Fruit fly (Drosophila melanogaster) whole organism, embryonic: ENCODE data around the gene CG15894.
A peak's percentile ranks its signal among the peaks of the same experiment; 100 is the strongest.

Experiments used
- Adf1 ChIP-seq: fragments of 200-800 bp; sonication (Bioruptor generic); IDR thresholded peaks from 2 replicates; pipeline ENCODE4 v1.3.6; 2022; ENCODE audit warnings: missing biosample characterization, missing genetic modification characterization
- CG13287 ChIP-seq: fragments of 200-800 bp; sonication (Bioruptor generic); IDR thresholded peaks from 2 replicates; pipeline ENCODE4 v1.3.6; 2022; ENCODE audit warnings: missing biosample characterization, missing genetic modification characterization; ENCODE audit not compliant: partially characterized antibody
- CG14965 ChIP-seq: fragments of 200-800 bp; sonication (Bioruptor generic); optimal IDR thresholded peaks from 2 replicates; lab custom pipeline; 2016; ENCODE audit warnings: missing biosample characterization, missing genetic modification characterization, borderline replicate concordance
- CG1529 ChIP-seq: fragments of 200-800 bp; sonication (Bioruptor generic); optimal IDR thresholded peaks from 3 replicates; lab custom pipeline; 2018; ENCODE audit warnings: missing biosample characterization, missing genetic modification characterization
- CG1602 ChIP-seq: fragments of 200-800 bp; sonication (Bioruptor generic); optimal IDR thresholded peaks from 3 replicates; lab custom pipeline; 2016; ENCODE audit warnings: missing biosample characterization, missing genetic modification characterization
- CG16815 ChIP-seq: fragments of 200-800 bp; sonication (Bioruptor generic); optimal IDR thresholded peaks from 3 replicates; lab custom pipeline; 2017; ENCODE audit warnings: missing biosample characterization, mild to moderate bottlenecking, missing genetic modification characterization
- CG17361 ChIP-seq: fragments of 200-800 bp; sonication (Bioruptor generic); IDR thresholded peaks from 3 replicates; pipeline ENCODE4 v1.3.6; 2022; ENCODE audit warnings: missing biosample characterization, missing genetic modification characterization
- CG18262 ChIP-seq: fragments of 200-800 bp; optimal IDR thresholded peaks from 3 replicates; lab custom pipeline; 2019; ENCODE audit warnings: missing biosample characterization, mild to moderate bottlenecking, missing genetic modification characterization, moderate library complexity
- CG2199 ChIP-seq: fragments of 200-800 bp; sonication (Bioruptor generic); IDR thresholded peaks from 3 replicates; pipeline ENCODE4 v1.3.6; 2022; ENCODE audit warnings: missing biosample characterization, missing genetic modification characterization
- CG2202 ChIP-seq: fragments of 200-800 bp; sonication (Bioruptor generic); optimal IDR thresholded peaks from 2 replicates; lab custom pipeline; 2018; ENCODE audit warnings: missing biosample characterization, mild to moderate bottlenecking, missing genetic modification characterization
- CG2678 ChIP-seq: fragments of 200-800 bp; sonication (Bioruptor generic); optimal IDR thresholded peaks from 3 replicates; lab custom pipeline; 2019; ENCODE audit warnings: missing biosample characterization, mild to moderate bottlenecking, missing genetic modification characterization, moderate library complexity
- CG31388 ChIP-seq: fragments of 200-800 bp; sonication (Bioruptor generic); optimal IDR thresholded peaks from 2 replicates; lab custom pipeline; 2016; ENCODE audit warnings: missing biosample characterization, missing genetic modification characterization
- CG3281 ChIP-seq: fragments of 200-800 bp; sonication (Bioruptor generic); optimal IDR thresholded peaks from 3 replicates; lab custom pipeline; 2017; ENCODE audit warnings: missing biosample characterization, mild to moderate bottlenecking, missing genetic modification characterization
- CG3407 ChIP-seq: fragments of 200-800 bp; sonication (Bioruptor generic); optimal IDR thresholded peaks from 2 replicates; lab custom pipeline; 2018; ENCODE audit warnings: missing biosample characterization, mild to moderate bottlenecking, missing genetic modification characterization
- CG34422 ChIP-seq: fragments of 200-800 bp; sonication (Bioruptor generic); IDR thresholded peaks from 3 replicates; pipeline ENCODE4 v1.3.6; 2022; ENCODE audit warnings: missing biosample characterization, missing genetic modification characterization
- CG43689 ChIP-seq: fragments of 200-800 bp; sonication (Bioruptor generic); IDR thresholded peaks from 2 replicates; pipeline ENCODE4 v1.3.6; 2022; ENCODE audit warnings: missing biosample characterization, missing genetic modification characterization
- CG4404 ChIP-seq: fragments of 200-800 bp; sonication (Bioruptor generic); IDR thresholded peaks from 2 replicates; pipeline ENCODE4 v1.3.6; 2022; ENCODE audit warnings: missing biosample characterization, missing genetic modification characterization
- CG6254 ChIP-seq: fragments of 200-800 bp; sonication (Bioruptor generic); optimal IDR thresholded peaks from 3 replicates; lab custom pipeline; 2017; ENCODE audit warnings: mild to moderate bottlenecking, missing biosample characterization, missing genetic modification reagents, missing genetic modification characterization
- CG7745 ChIP-seq: fragments of 200-800 bp; sonication (Bioruptor generic); optimal IDR thresholded peaks from 2 replicates; lab custom pipeline; 2018; ENCODE audit warnings: missing biosample characterization, mild to moderate bottlenecking, missing genetic modification characterization, moderate library complexity
- CG8924 ChIP-seq: fragments of 200-800 bp; optimal IDR thresholded peaks from 3 replicates; lab custom pipeline; 2019; ENCODE audit warnings: missing biosample characterization, mild to moderate bottlenecking, missing genetic modification characterization, moderate library complexity
- D19B ChIP-seq: fragments of 200-800 bp; sonication (Bioruptor generic); optimal IDR thresholded peaks from 2 replicates; lab custom pipeline; 2017; ENCODE audit warnings: missing biosample characterization, mild to moderate bottlenecking, missing genetic modification characterization
- Doc3 ChIP-seq: fragments of 200-800 bp; sonication (Bioruptor generic); IDR thresholded peaks from 3 replicates; pipeline ENCODE4 v1.3.6; 2022; ENCODE audit warnings: missing biosample characterization, missing genetic modification characterization; ENCODE audit not compliant: partially characterized antibody
- Drgx ChIP-seq: fragments of 200-800 bp; sonication (Bioruptor generic); IDR thresholded peaks from 2 replicates; pipeline ENCODE4 v1.3.6; 2022; ENCODE audit warnings: missing biosample characterization, missing genetic modification characterization
- E2f1 ChIP-seq: fragments of 200-800 bp; sonication (Bioruptor generic); IDR thresholded peaks from 2 replicates; pipeline ENCODE4 v1.3.6; 2022; ENCODE audit warnings: missing biosample characterization, missing genetic modification characterization
- ERR ChIP-seq: fragments of 200-800 bp; sonication (Bioruptor generic); optimal IDR thresholded peaks from 2 replicates; lab custom pipeline; 2016; ENCODE audit warnings: missing biosample characterization, missing genetic modification characterization
- Neu2 ChIP-seq: fragments of 200-800 bp; sonication (Bioruptor generic); optimal IDR thresholded peaks from 3 replicates; lab custom pipeline; 2016; ENCODE audit warnings: missing biosample characterization, missing genetic modification characterization, borderline replicate concordance
- Nf-YA ChIP-seq: fragments of 200-800 bp; sonication (Bioruptor generic); IDR thresholded peaks from 2 replicates; pipeline ENCODE4 v1.3.6; 2022; ENCODE audit warnings: missing biosample characterization, missing genetic modification characterization
- Sry-δ ChIP-seq: fragments of 200-800 bp; sonication (Bioruptor generic); optimal IDR thresholded peaks from 2 replicates; lab custom pipeline; 2016; ENCODE audit warnings: missing biosample characterization, missing genetic modification characterization
- YL-1 ChIP-seq: fragments of 200-800 bp; sonication (Bioruptor generic); optimal IDR thresholded peaks from 3 replicates; lab custom pipeline; 2017; ENCODE audit warnings: missing biosample characterization, mild to moderate bottlenecking, missing genetic modification characterization
- ash1 ChIP-seq: fragments of 200-800 bp; sonication (Bioruptor generic); optimal IDR thresholded peaks from 2 replicates; lab custom pipeline; 2018; ENCODE audit warnings: missing biosample characterization, mild to moderate bottlenecking, missing genetic modification characterization
- bowl ChIP-seq: fragments of 200-800 bp; sonication (Bioruptor generic); IDR thresholded peaks from 2 replicates; pipeline ENCODE4 v1.3.6; 2022; ENCODE audit warnings: missing biosample characterization, missing genetic modification characterization
- bsh ChIP-seq, 2 experiments: fragments of 200-800 bp; sonication (Bioruptor generic); optimal IDR thresholded peaks; 2 replicates each; lab custom pipeline; 2017 to 2018; ENCODE audit warnings: mild to moderate bottlenecking in 2 of 2, missing biosample characterization in 2 of 2, missing genetic modification characterization in 2 of 2, moderate library complexity in 1 of 2
- corto ChIP-seq: fragments of 200-800 bp; sonication (Bioruptor generic); optimal IDR thresholded peaks from 2 replicates; lab custom pipeline; 2016; ENCODE audit warnings: missing biosample characterization, mild to moderate bottlenecking, missing genetic modification characterization, moderate library complexity
- cwo ChIP-seq: fragments of 200-800 bp; sonication (Bioruptor generic); optimal IDR thresholded peaks from 3 replicates; lab custom pipeline; 2017; ENCODE audit warnings: missing biosample characterization, missing genetic modification characterization, mild to moderate bottlenecking, moderate library complexity, missing genetic modification reagents
- dysf ChIP-seq: fragments of 200-800 bp; sonication (Bioruptor generic); IDR thresholded peaks from 3 replicates; pipeline ENCODE4 v1.3.6; 2022; ENCODE audit warnings: missing biosample characterization, missing genetic modification characterization
- ftz-f1 ChIP-seq: fragments of 200-800 bp; sonication (Bioruptor generic); optimal IDR thresholded peaks from 2 replicates; lab custom pipeline; 2016; ENCODE audit warnings: missing biosample characterization, missing genetic modification characterization
- h ChIP-seq: fragments of >200 bp; optimal IDR thresholded peaks from 2 replicates; lab custom pipeline; 2017
- ham ChIP-seq: fragments of 200-800 bp; sonication (Bioruptor generic); IDR thresholded peaks from 2 replicates; pipeline ENCODE4 v1.3.6; 2022; ENCODE audit warnings: missing biosample characterization, missing genetic modification characterization
- insv ChIP-seq, 2 experiments: fragments of 200-800 bp; sonication (Bioruptor generic); optimal IDR thresholded peaks; 3 replicates each; lab custom pipeline; 2016 to 2018; ENCODE audit warnings: missing biosample characterization in 2 of 2, missing genetic modification characterization in 2 of 2
- jumu ChIP-seq: fragments of 200-800 bp; sonication (Bioruptor generic); optimal IDR thresholded peaks from 3 replicates; lab custom pipeline; 2016; ENCODE audit warnings: missing biosample characterization, missing genetic modification characterization
- nmo ChIP-seq: fragments of 200-800 bp; sonication (Bioruptor generic); optimal IDR thresholded peaks from 2 replicates; lab custom pipeline; 2018; ENCODE audit warnings: missing biosample characterization, mild to moderate bottlenecking, missing genetic modification characterization, moderate library complexity
- pho ChIP-seq: fragments of 200-800 bp; sonication (Bioruptor generic); optimal IDR thresholded peaks from 2 replicates; lab custom pipeline; 2016; ENCODE audit warnings: missing biosample characterization, missing genetic modification characterization
- rib ChIP-seq: fragments of 200-800 bp; sonication (Bioruptor generic); IDR thresholded peaks from 2 replicates; pipeline ENCODE4 v1.3.6; 2022; ENCODE audit warnings: missing biosample characterization, missing genetic modification characterization
- sens-2 ChIP-seq: fragments of 200-800 bp; sonication (Bioruptor generic); IDR thresholded peaks from 2 replicates; pipeline ENCODE4 v1.3.6; 2022; ENCODE audit warnings: missing biosample characterization, missing genetic modification characterization
- sim ChIP-seq: fragments of 200-800 bp; sonication (Bioruptor generic); IDR thresholded peaks from 2 replicates; pipeline ENCODE4 v1.3.6; 2022; ENCODE audit warnings: missing biosample characterization, missing genetic modification characterization
- sisA ChIP-seq: fragments of 200-800 bp; sonication (Bioruptor generic); IDR thresholded peaks from 2 replicates; pipeline ENCODE4 v1.3.6; 2022; ENCODE audit warnings: missing biosample characterization, missing genetic modification characterization
- sna ChIP-seq: fragments of 200-800 bp; sonication (Bioruptor generic); IDR thresholded peaks from 2 replicates; pipeline ENCODE4 v1.3.6; 2022; ENCODE audit warnings: missing biosample characterization, missing genetic modification characterization; ENCODE audit not compliant: partially characterized antibody
- sob ChIP-seq: fragments of 200-800 bp; sonication (Bioruptor generic); IDR thresholded peaks from 2 replicates; pipeline ENCODE4 v1.3.6; 2022; ENCODE audit warnings: missing biosample characterization, missing genetic modification characterization
- tin ChIP-seq: fragments of 200-800 bp; sonication (Bioruptor generic); optimal IDR thresholded peaks from 3 replicates; lab custom pipeline; 2016; ENCODE audit warnings: missing biosample characterization, missing genetic modification characterization
- tll ChIP-seq, 2 experiments: fragments of 200-800 bp in 1 of 2; fragments of >200 bp in 1 of 2; sonication (Bioruptor generic) in 1 of 2; optimal IDR thresholded peaks; 2 replicates each; lab custom pipeline; 2017 to 2019; ENCODE audit warnings: missing biosample characterization in 2 of 2, missing genetic modification characterization in 2 of 2, mild to moderate bottlenecking in 1 of 2, moderate library complexity in 1 of 2
- ttk ChIP-seq: fragments of 200-800 bp; sonication (Bioruptor generic); IDR thresholded peaks from 2 replicates; pipeline ENCODE4 v2.1.2; 2022; ENCODE audit warnings: missing biosample characterization, missing genetic modification characterization

Gene CG15894

DNA sequence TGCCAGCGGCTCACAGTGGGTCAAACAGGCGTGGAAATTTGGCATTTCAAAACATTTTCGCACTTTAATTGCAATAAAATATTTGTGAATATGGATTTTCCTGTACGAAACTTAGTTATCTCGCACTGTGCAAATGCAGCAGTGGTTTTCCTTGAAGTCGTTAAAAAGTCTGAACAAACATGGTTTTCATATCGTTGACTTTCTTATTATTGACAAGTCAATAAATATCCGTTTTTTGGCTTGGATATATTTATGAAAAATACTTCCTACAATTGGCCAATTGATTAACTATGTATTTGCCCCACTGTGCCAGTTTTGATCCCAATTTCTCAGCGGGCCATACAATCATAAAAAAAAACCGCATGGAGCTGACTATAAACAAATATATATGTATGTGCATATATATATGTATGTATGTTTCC, 43.5 kb upstream of the CG15894 start (continued):
- TF ChIP-seq dysf (GFP tag; lab: Robert Waterston, UW) (peak; percentile 96), Sry-δ (peak; percentile 64), sens-2 (GFP tag; lab: Robert Waterston, UW) (peak; percentile 90), Doc3 (GFP tag; lab: Robert Waterston, UW) (no peak), CG2678 (tag; lab: Kevin White, UChicago) (peak; percentile 97), CG6254 (GFP tag; lab: Kevin White, UChicago) (peak; percentile 89), ERR (GFP tag; lab: Kevin White, UChicago) (peak; percentile 87), sna (GFP tag; lab: Robert Waterston, UW) (0 out of 2 replicates have a peak, but pooled peaks have one; percentile 33), ham (GFP tag; lab: Robert Waterston, UW) (peak; percentile 50; the same call in 1 of the 2 replicates), CG18262 (tag; lab: Kevin White, UChicago) (peak; percentile 98), CG17361 (GFP tag; lab: Robert Waterston, UW) (peak; percentile 99), sim (GFP tag; lab: Robert Waterston, UW) (peak; percentile 87), ash1 (GFP tag; lab: Kevin White, UChicago) (no peak), CG1602 (GFP tag; lab: Kevin White, UChicago) (peak; percentile 95), Neu2 (peak; percentile 81), tll (GFP tag; optimal IDR thresholded peaks at IDR 0.05; lab: Kevin White, UChicago) (peak in 1 of 2 experiments; percentile 71), CG43689 (GFP tag; lab: Robert Waterston, UW) (peak; percentile 84), corto (GFP tag; lab: Kevin White, UChicago) (peak; percentile 33), CG3281 (GFP tag; lab: Kevin White, UChicago) (peak; percentile 95), CG14965 (GFP tag; lab: Kevin White, UChicago) (peak; percentile 69), sob (GFP tag; lab: Robert Waterston, UW) (peak; percentile 88), bowl (peak; percentile 89), CG2202 (tag; lab: Kevin White, UChicago) (peak; percentile 82), nmo (GFP tag; lab: Kevin White, UChicago) (peak; percentile 98), CG31388 (GFP tag; lab: Kevin White, UChicago) (peak; percentile 90), Drgx (GFP tag; lab: Robert Waterston, UW) (peak; percentile 95), CG3407 (GFP tag; lab: Kevin White, UChicago) (peak; percentile 93), YL-1 (GFP tag; lab: Kevin White, UChicago) (peak; percentile 61), sisA (peak; percentile 95), bsh (GFP tag; optimal IDR thresholded peaks at IDR 0.05; lab: Kevin White, UChicago) (peak; percentile 91 to 96), CG34422 (GFP tag; lab: Robert Waterston, UW) (peak; percentile 96), h (lab: Kevin White, UChicago) (no peak), pho (GFP tag; lab: Kevin White, UChicago) (peak; percentile 91), E2f1 (GFP tag; lab: Robert Waterston, UW) (peak; percentile 93), CG13287 (GFP tag; lab: Robert Waterston, UW) (peak; percentile 39; the same call in 1 of the 2 replicates), rib (GFP tag; lab: Robert Waterston, UW) (peak; percentile 82), ttk (GFP tag; lab: Robert Waterston, UW) (peak; percentile 96), jumu (GFP tag; lab: Kevin White, UChicago) (peak; percentile 96), Adf1 (GFP tag; lab: Robert Waterston, UW) (peak; percentile 59), cwo (peak; percentile 93), CG4404 (GFP tag; lab: Robert Waterston, UW) (peak; percentile 83), CG16815 (GFP tag; lab: Kevin White, UChicago) (peak; percentile 94), CG2199 (peak; percentile 81; the same call in 2 of the 3 replicates), insv (GFP tag; optimal IDR thresholded peaks at IDR 0.05; lab: Kevin White, UChicago) (peak; percentile 17 to 67), CG7745 (no peak), tin (GFP tag; lab: Kevin White, UChicago) (peak; percentile 95), D19B (peak; percentile 80), CG1529 (GFP tag; lab: Kevin White, UChicago) (peak; percentile 97), CG8924 (tag; lab: Kevin White, UChicago) (peak; percentile 97), ftz-f1 (GFP tag; lab: Kevin White, UChicago) (no peak), Nf-YA (GFP tag; lab: Robert Waterston, UW) (peak; percentile 92)
